Fruit fly (Drosophila melanogaster): Measurements from ENCODE around the gene CG32102.

The CG32102 gene

dm6 chr3L:12469684-12470083 lies at the start of gene CG32102:
Gene CG32102, minus strand, starts transcription at chr3L:12469784.
- TF ChIP-seq CG17801 (GFP tag; optimal IDR thresholded peaks at IDR 0.05; ENCODE audit: partially characterized antibody), result no peak

DNA sequence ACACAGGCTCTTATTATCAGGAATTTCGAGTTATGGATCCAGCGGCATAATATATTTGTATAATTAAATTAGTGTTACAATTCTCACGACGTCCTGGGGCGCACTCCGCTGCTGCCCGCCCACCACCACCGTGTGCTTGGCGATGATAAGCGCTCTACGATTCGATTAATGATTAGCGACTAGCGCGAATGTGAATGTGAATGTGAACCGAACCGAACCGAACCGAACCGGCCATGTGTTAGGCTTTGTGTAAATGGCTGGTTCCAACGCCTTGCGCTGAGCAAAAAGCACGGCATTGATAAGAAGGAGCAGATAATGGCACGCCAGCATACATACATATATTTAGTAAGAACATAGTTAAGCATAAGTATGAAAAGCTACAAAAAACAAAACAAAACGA lies 49.7 kb upstream of the CG32102 start:
- no peak for TF ChIP-seq CG17801 (GFP tag; optimal IDR thresholded peaks at IDR 0.05; ENCODE audit: partially characterized antibody)

- no peak for TF ChIP-seq CG17801 (GFP tag; optimal IDR thresholded peaks at IDR 0.05; ENCODE audit: partially characterized antibody)
Observed at dm6 chr3L:12517443-12518209, 48.0 kb upstream of the CG32102 start.

- TF ChIP-seq CG17801 (GFP tag; optimal IDR thresholded peaks at IDR 0.05; ENCODE audit: partially characterized antibody), result peak; percentile 72
Observed at dm6 chr3L:12515691-12516455, 46.3 kb upstream of the CG32102 start.

DNA sequence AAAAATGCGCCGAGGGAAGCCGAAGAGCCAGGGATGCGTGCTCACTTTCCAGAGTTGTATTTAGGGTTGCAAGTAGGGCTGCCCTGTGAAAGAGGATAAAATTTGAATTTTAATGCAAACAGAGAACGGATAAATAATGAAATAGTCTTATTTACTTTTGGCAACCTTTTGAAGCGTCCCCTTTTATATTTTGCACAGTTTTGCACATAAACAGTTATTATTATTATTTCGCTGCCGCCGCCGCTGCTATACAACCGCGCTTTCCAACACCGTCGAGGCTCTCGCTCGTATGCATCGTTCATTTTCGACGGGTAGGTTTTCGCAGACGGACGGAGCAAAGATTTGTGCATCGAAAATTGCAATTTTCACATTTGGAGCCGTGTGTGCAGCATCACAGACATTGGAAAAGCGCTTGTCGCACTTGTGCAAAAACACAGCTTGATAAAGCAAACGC lies 45.2 kb upstream of the CG32102 start, which contains the start of the genes sti and tral:
Gene sti, minus strand, starts transcription at position 54 of the 454 bp plus-strand sequence.
Gene tral, plus strand, starts transcription at position 298 of the 454 bp plus-strand sequence.
- peak; percentile 82 for TF ChIP-seq CG17801 (GFP tag; optimal IDR thresholded peaks at IDR 0.05; ENCODE audit: partially characterized antibody)

dm6 chr3L:12507571-12507970 lies 38.0 kb upstream of the CG32102 start, which contains the start of gene CG10654:
Gene CG10654, minus strand, starts transcription at chr3L:12507840.
- TF ChIP-seq CG17801 (GFP tag; optimal IDR thresholded peaks at IDR 0.05; ENCODE audit: partially characterized antibody), result no peak

- no peak for TF ChIP-seq CG17801 (GFP tag; optimal IDR thresholded peaks at IDR 0.05; ENCODE audit: partially characterized antibody)
Observed at dm6 chr3L:12506963-12507552, 37.5 kb upstream of the CG32102 start.

DNA sequence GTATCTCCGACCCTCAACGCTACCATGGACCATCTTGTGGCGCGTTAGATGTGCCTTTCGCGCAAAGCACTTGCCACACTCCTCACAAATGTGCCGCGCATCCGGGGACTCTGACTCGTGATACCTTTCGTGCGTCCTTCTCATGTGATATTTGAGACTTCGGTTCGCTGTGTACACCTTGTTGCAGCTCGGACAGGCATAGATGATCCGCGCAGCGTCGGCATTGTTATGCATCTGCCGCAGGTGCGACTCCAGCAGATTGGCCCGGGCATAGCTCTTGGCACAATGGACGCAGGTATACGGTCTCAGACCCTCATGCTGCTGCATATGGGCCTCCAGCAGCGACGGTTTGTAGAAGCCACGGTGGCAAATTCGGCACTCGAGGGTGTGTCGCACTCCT lies 36.4 kb upstream of the CG32102 start:
- no peak for TF ChIP-seq CG17801 (GFP tag; optimal IDR thresholded peaks at IDR 0.05; ENCODE audit: partially characterized antibody)

DNA sequence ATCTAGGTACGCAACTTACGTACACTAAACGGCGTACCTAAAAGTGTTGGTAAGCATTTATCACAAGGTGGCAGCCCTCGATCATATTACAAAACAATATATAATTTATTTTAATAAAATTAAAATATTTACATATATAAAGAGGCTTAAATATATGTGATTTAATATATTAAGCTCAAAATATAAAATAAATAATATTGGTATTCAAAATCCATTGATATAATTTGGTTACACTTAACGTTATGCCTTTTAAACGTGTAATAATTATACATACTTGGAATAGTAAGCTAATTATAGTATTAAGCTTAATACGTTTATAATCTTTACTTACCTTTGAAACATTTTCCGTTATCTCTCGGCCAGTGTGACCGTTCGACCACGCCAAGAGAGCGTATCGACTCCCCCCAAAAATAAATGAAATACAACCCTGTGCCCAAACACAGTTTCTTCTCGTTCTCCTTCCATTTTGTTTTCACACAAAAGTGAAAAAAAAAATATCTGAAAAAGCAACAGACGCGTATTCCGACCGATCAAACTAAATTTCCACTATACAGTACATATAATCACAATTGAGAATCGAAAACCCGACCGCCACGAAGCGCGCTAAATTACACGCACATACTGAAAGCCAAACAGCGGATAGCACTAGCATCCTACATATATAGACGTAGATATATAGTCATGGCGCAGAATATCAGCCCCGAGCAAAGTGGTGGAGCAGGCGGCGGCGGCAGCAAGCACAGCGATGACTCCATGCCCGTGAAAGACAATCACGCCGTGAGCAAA lies 34.5 kb upstream of the CG32102 start, which contains the start of the genes CG10646 and vih:
Gene CG10646, minus strand, starts transcription at position 30 of the 786 bp plus-strand sequence.
Gene vih, plus strand, starts transcription at position 428 of the 786 bp plus-strand sequence.
- peak; percentile 35 for TF ChIP-seq CG17801 (GFP tag; optimal IDR thresholded peaks at IDR 0.05; ENCODE audit: partially characterized antibody)

- peak; percentile 80 for TF ChIP-seq CG17801 (GFP tag; optimal IDR thresholded peaks at IDR 0.05; ENCODE audit: partially characterized antibody)
Observed at dm6 chr3L:12501249-12501648, 31.7 kb upstream of the CG32102 start, which contains the start of the genes CG10638 and CG10681. Gene CG10638, minus strand, starts transcription at chr3L:12501311. Gene CG10681, plus strand, starts transcription at chr3L:12501513.

dm6 chr3L:12496428-12497344 lies 27.1 kb upstream of the CG32102 start, which contains the start of gene CG10657:
Gene CG10657, minus strand, starts transcription at chr3L:12497216.
- no peak for TF ChIP-seq CG17801 (GFP tag; optimal IDR thresholded peaks at IDR 0.05; ENCODE audit: partially characterized antibody)

DNA sequence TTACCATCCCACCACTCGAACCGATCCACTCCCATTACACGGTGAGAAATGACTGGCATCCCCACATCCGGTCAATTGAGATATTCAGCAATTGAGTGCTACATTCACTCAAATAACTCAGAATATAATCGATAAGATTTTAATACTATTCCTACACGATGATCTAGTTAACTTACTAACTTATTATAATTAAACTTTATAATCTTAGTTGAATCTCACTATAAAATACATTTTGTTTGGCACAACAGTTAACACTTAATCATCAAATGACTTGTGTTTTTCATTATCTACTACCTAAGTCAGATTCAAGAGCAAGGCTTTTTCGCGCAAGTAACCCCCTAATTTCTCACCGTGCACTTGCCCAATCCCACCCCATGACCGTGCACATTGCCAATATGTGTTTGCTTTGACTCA lies 25.7 kb upstream of the CG32102 start:
- no peak for TF ChIP-seq CG17801 (GFP tag; optimal IDR thresholded peaks at IDR 0.05; ENCODE audit: partially characterized antibody)

DNA sequence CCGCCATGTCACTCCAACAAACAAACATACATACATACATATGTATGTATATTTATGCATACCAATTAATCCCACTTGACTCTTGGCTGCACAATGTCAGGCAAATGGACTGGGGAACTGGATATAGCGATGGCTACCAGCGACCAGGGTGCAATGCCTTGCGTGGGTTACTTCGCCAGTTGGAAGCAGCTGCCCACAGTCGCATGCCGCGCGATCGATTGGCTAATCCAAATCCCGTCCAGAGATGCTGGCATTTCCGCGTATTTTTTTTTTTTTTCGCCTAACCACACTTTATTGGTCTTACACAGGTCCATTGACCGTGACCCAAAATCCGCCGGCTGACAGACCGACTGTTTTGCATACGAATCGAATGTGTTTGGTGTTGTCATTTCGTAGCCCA lies 24.7 kb upstream of the CG32102 start:
- no peak for TF ChIP-seq CG17801 (GFP tag; optimal IDR thresholded peaks at IDR 0.05; ENCODE audit: partially characterized antibody)
